Worm (Caenorhabditis elegans) whole organism, L4/young adult: Measurements from ENCODE around the gene snfc-5.

ENCODE experiments used
- W03F9.2 ChIP-seq: fragments of 150-350 bp; optimal IDR thresholded peaks from 2 replicates; lab custom pipeline; 2014; ENCODE audit warnings: missing biosample characterization, missing genetic modification characterization
- dao-5 ChIP-seq: sonication (generic microtip); optimal IDR thresholded peaks from 2 replicates; lab custom pipeline; 2016; ENCODE audit warnings: missing genotype, missing genetic modification characterization, moderate library complexity, missing compliant biosample characterization
- him-1 ChIP-seq: sonication (generic microtip); optimal IDR thresholded peaks from 2 replicates; lab custom pipeline; 2016; ENCODE audit warnings: missing genotype, missing genetic modification reagents, missing genetic modification characterization, missing compliant biosample characterization

snfc-5 gene

ce11 chrIII:4444492-4444891 lies 39.9 kb downstream of the snfc-5 start:
- TF ChIP-seq W03F9.2 (tag; lab: Kevin White, UChicago) (no peak), dao-5 (tag; lab: Kevin White, UChicago) (no peak), him-1 (no peak)

ce11 chrIII:4448029-4448428 lies 43.4 kb downstream of the snfc-5 start:
- TF ChIP-seq dao-5 (tag; lab: Kevin White, UChicago) = no peak
- TF ChIP-seq him-1 = no peak
- no peak for TF ChIP-seq W03F9.2 (tag; lab: Kevin White, UChicago)

ce11 chrIII:4449357-4449756 lies 44.8 kb downstream of the snfc-5 start:
- TF ChIP-seq dao-5 (tag; lab: Kevin White, UChicago) = peak; percentile 34
- no peak for TF ChIP-seq him-1
- TF ChIP-seq W03F9.2 (tag; lab: Kevin White, UChicago) = peak; percentile 15

- no peak for TF ChIP-seq W03F9.2 (tag; lab: Kevin White, UChicago)
Observed at ce11 chrIII:4449893-4450579, 45.5 kb downstream of the snfc-5 start, which contains the start of gene ceh-43. Gene ceh-43, minus strand, starts transcription at chrIII:4449943.

ce11 chrIII:4450773-4451423 lies 46.3 kb downstream of the snfc-5 start:
- TF ChIP-seq W03F9.2 (tag; lab: Kevin White, UChicago) (no peak), him-1 (no peak), dao-5 (tag; lab: Kevin White, UChicago) (no peak)

- TF ChIP-seq W03F9.2 (tag; lab: Kevin White, UChicago) (no peak), him-1 (no peak)
Observed at ce11 chrIII:4452749-4453148, 48.2 kb downstream of the snfc-5 start.

ce11 chrIII:4453301-4453700 lies 48.7 kb downstream of the snfc-5 start:
- TF ChIP-seq him-1 = no peak
- no peak for TF ChIP-seq W03F9.2 (tag; lab: Kevin White, UChicago)
- TF ChIP-seq dao-5 (tag; lab: Kevin White, UChicago) = no peak

ce11 chrIII:4453768-4454167 lies 49.2 kb downstream of the snfc-5 start:
- TF ChIP-seq him-1 (no peak), W03F9.2 (tag; lab: Kevin White, UChicago) (no peak), dao-5 (tag; lab: Kevin White, UChicago) (no peak)

- no peak for TF ChIP-seq W03F9.2 (tag; lab: Kevin White, UChicago)
- TF ChIP-seq dao-5 (tag; lab: Kevin White, UChicago) = no peak
- no peak for TF ChIP-seq him-1
Observed at ce11 chrIII:4454919-4455318, 50.3 kb downstream of the snfc-5 start.
